Fruit fly (Drosophila melanogaster) whole organism, embryonic: ENCODE data around the gene Pgm1.

ENCODE experiments used
- Atf-2 ChIP-seq: fragments of 200-800 bp; sonication (Bioruptor generic); optimal IDR thresholded peaks from 2 replicates; lab custom pipeline; 2016; ENCODE audit warnings: missing biosample characterization, missing genetic modification characterization
- Atf3 ChIP-seq: fragments of 200-800 bp; sonication (Bioruptor generic); optimal IDR thresholded peaks from 3 replicates; lab custom pipeline; 2016; ENCODE audit warnings: missing biosample characterization, missing genetic modification characterization
- CG10209 ChIP-seq: fragments of 200-800 bp; sonication (Bioruptor generic); optimal IDR thresholded peaks from 3 replicates; lab custom pipeline; 2017; ENCODE audit warnings: missing biosample characterization, mild to moderate bottlenecking, missing genetic modification characterization, missing genetic modification reagents
- CG10654 ChIP-seq: fragments of 200-800 bp; sonication (Bioruptor generic); optimal IDR thresholded peaks from 2 replicates; lab custom pipeline; 2016; ENCODE audit warnings: missing biosample characterization, missing genetic modification characterization
- CG12299 ChIP-seq: fragments of 200-800 bp; sonication (Bioruptor generic); optimal IDR thresholded peaks from 2 replicates; lab custom pipeline; 2018; ENCODE audit warnings: missing biosample characterization, mild to moderate bottlenecking, missing genetic modification characterization
- CG12744 ChIP-seq: fragments of 200-800 bp; sonication (Bioruptor generic); optimal IDR thresholded peaks from 2 replicates; lab custom pipeline; 2016; ENCODE audit warnings: missing biosample characterization, missing genetic modification characterization
- CG13894 ChIP-seq: fragments of 200-800 bp; sonication (Bioruptor generic); optimal IDR thresholded peaks from 3 replicates; lab custom pipeline; 2018; ENCODE audit warnings: missing biosample characterization, mild to moderate bottlenecking, missing genetic modification characterization, moderate library complexity
- CG15011 ChIP-seq: fragments of 200-800 bp; sonication (Bioruptor generic); optimal IDR thresholded peaks from 3 replicates; lab custom pipeline; 2018; ENCODE audit warnings: missing biosample characterization, mild to moderate bottlenecking, missing genetic modification characterization
- CG1529 ChIP-seq: fragments of 200-800 bp; sonication (Bioruptor generic); optimal IDR thresholded peaks from 3 replicates; lab custom pipeline; 2018; ENCODE audit warnings: missing biosample characterization, missing genetic modification characterization
- CG15601 ChIP-seq: fragments of 200-800 bp; sonication (Bioruptor generic); optimal IDR thresholded peaks from 3 replicates; lab custom pipeline; 2019; ENCODE audit warnings: missing biosample characterization, mild to moderate bottlenecking, missing genetic modification characterization, moderate library complexity
- CG16813 ChIP-seq: fragments of 200-800 bp; sonication (Bioruptor generic); IDR thresholded peaks from 3 replicates; pipeline ENCODE4 v1.3.6; 2022; ENCODE audit warnings: missing biosample characterization, missing genetic modification characterization; ENCODE audit not compliant: partially characterized antibody
- CG17912 ChIP-seq: fragments of 200-800 bp; sonication (Bioruptor generic); optimal IDR thresholded peaks from 2 replicates; lab custom pipeline; 2018; ENCODE audit warnings: missing biosample characterization, mild to moderate bottlenecking, missing genetic modification characterization
- CG18599 ChIP-seq: fragments of 200-800 bp; sonication (Bioruptor generic); optimal IDR thresholded peaks from 3 replicates; lab custom pipeline; 2017; ENCODE audit warnings: missing biosample characterization, missing genetic modification characterization, mild to moderate bottlenecking, moderate library complexity, missing genetic modification reagents
- CG2120 ChIP-seq: fragments of 200-800 bp; sonication (Bioruptor generic); optimal IDR thresholded peaks from 3 replicates; lab custom pipeline; 2016; ENCODE audit warnings: missing biosample characterization, missing genetic modification characterization
- CG30431 ChIP-seq: fragments of 200-800 bp; sonication (Bioruptor generic); optimal IDR thresholded peaks from 2 replicates; lab custom pipeline; 2017; ENCODE audit warnings: missing biosample characterization, missing genetic modification characterization
- CG31224 ChIP-seq: fragments of 200-800 bp; sonication (Bioruptor generic); IDR thresholded peaks from 2 replicates; pipeline ENCODE4 v1.3.6; 2022; ENCODE audit warnings: missing biosample characterization, missing genetic modification characterization
- CG32532 ChIP-seq: fragments of 200-800 bp; sonication (Bioruptor generic); IDR thresholded peaks from 2 replicates; pipeline ENCODE4 v1.3.6; 2022; ENCODE audit warnings: missing biosample characterization, missing genetic modification characterization
- CG33213 ChIP-seq: fragments of 200-800 bp; sonication (Bioruptor generic); optimal IDR thresholded peaks from 3 replicates; lab custom pipeline; 2016; ENCODE audit warnings: missing biosample characterization, missing genetic modification characterization
- CG34224 ChIP-seq: fragments of 200-800 bp; sonication (Bioruptor generic); IDR thresholded peaks from 3 replicates; pipeline ENCODE4 v1.3.6; 2022; ENCODE audit warnings: missing biosample characterization, missing genetic modification characterization; ENCODE audit not compliant: partially characterized antibody
- CG4424 ChIP-seq: fragments of 200-800 bp; sonication (Bioruptor generic); optimal IDR thresholded peaks from 3 replicates; lab custom pipeline; 2016; ENCODE audit warnings: missing biosample characterization, missing genetic modification characterization
- CG4854 ChIP-seq: fragments of 200-800 bp; sonication (Bioruptor generic); optimal IDR thresholded peaks from 2 replicates; lab custom pipeline; 2016; ENCODE audit warnings: missing biosample characterization, missing genetic modification characterization, inconsistent platforms
- D ChIP-seq, 2 experiments: fragments of 200-800 bp in 1 of 2; fragments of >200 bp in 1 of 2; sonication (Bioruptor generic) in 1 of 2; optimal IDR thresholded peaks; 2 replicates in 1 of 2; 3 replicates in 1 of 2; lab custom pipeline; 2017; ENCODE audit warnings: mild to moderate bottlenecking in 1 of 2, missing biosample characterization in 1 of 2, missing genetic modification characterization in 1 of 2, missing genetic modification reagents in 1 of 2
- Doc3 ChIP-seq: fragments of 200-800 bp; sonication (Bioruptor generic); IDR thresholded peaks from 3 replicates; pipeline ENCODE4 v1.3.6; 2022; ENCODE audit warnings: missing biosample characterization, missing genetic modification characterization; ENCODE audit not compliant: partially characterized antibody
- Dp ChIP-seq: fragments of 200-800 bp; sonication (Bioruptor generic); optimal IDR thresholded peaks from 2 replicates; lab custom pipeline; 2018; ENCODE audit warnings: missing biosample characterization, mild to moderate bottlenecking, missing genetic modification characterization, moderate library complexity
- GATAe ChIP-seq: fragments of 200-800 bp; sonication (Bioruptor generic); conservative IDR thresholded peaks from 2 replicates; pipeline ENCODE4 v1.3.6; 2022; ENCODE audit warnings: missing biosample characterization, missing genetic modification characterization
- Hmx ChIP-seq: fragments of 200-800 bp; sonication (Bioruptor generic); optimal IDR thresholded peaks from 2 replicates; lab custom pipeline; 2016; ENCODE audit warnings: missing biosample characterization, missing genetic modification characterization
- Jarid2 ChIP-seq: fragments of 200-800 bp; sonication (Bioruptor generic); optimal IDR thresholded peaks from 3 replicates; lab custom pipeline; 2017; ENCODE audit warnings: mild to moderate bottlenecking, missing biosample characterization, missing genetic modification reagents, missing genetic modification characterization
- Mes4 ChIP-seq: fragments of 200-800 bp; sonication (Bioruptor generic); optimal IDR thresholded peaks from 2 replicates; lab custom pipeline; 2016; ENCODE audit warnings: missing biosample characterization, missing genetic modification characterization
- Myb ChIP-seq: fragments of 200-800 bp; sonication (Bioruptor generic); optimal IDR thresholded peaks from 2 replicates; lab custom pipeline; 2016; ENCODE audit warnings: missing biosample characterization, missing genetic modification characterization
- Oli ChIP-seq: fragments of 200-800 bp; sonication (Bioruptor generic); optimal IDR thresholded peaks from 2 replicates; lab custom pipeline; 2018; ENCODE audit warnings: missing biosample characterization, mild to moderate bottlenecking, missing genetic modification characterization, moderate library complexity
- Rx ChIP-seq: fragments of 200-800 bp; sonication (Bioruptor generic); IDR thresholded peaks from 2 replicates; pipeline ENCODE4 v1.3.6; 2022; ENCODE audit warnings: missing biosample characterization, missing genetic modification characterization
- Sry-δ ChIP-seq: fragments of 200-800 bp; sonication (Bioruptor generic); optimal IDR thresholded peaks from 2 replicates; lab custom pipeline; 2016; ENCODE audit warnings: missing biosample characterization, missing genetic modification characterization
- Taf1 ChIP-seq: fragments of 200-800 bp; sonication (Bioruptor generic); IDR thresholded peaks from 2 replicates; pipeline ENCODE4 v1.3.6; 2022; ENCODE audit warnings: missing biosample characterization, missing genetic modification characterization
- Trl ChIP-seq, 3 experiments: fragments of >200 bp in 2 of 3; fragments of 200-800 bp in 1 of 3; sonication (Bioruptor generic) in 1 of 3; optimal IDR thresholded peaks; 2 replicates in 1 of 3; 3 replicates in 2 of 3; lab custom pipeline; 2016 to 2017; ENCODE audit warnings: missing biosample characterization in 1 of 3, missing genetic modification characterization in 1 of 3
- al ChIP-seq: fragments of 200-800 bp; sonication (Bioruptor generic); IDR thresholded peaks from 2 replicates; pipeline ENCODE4 v1.3.6; 2022; ENCODE audit warnings: missing biosample characterization, missing genetic modification characterization
- chm ChIP-seq: fragments of 200-800 bp; sonication (Bioruptor generic); IDR thresholded peaks from 2 replicates; pipeline ENCODE4 v1.3.6; 2022; ENCODE audit warnings: missing biosample characterization, missing genetic modification characterization
- dan ChIP-seq: fragments of 200-800 bp; sonication (Bioruptor generic); IDR thresholded peaks from 2 replicates; pipeline ENCODE4 v1.3.6; 2022; ENCODE audit warnings: missing biosample characterization, missing genetic modification characterization
- emc ChIP-seq: fragments of 200-800 bp; sonication (Bioruptor generic); optimal IDR thresholded peaks from 2 replicates; lab custom pipeline; 2016; ENCODE audit warnings: missing biosample characterization, missing genetic modification characterization
- inv ChIP-seq: fragments of 200-800 bp; sonication (Bioruptor generic); IDR thresholded peaks from 2 replicates; pipeline ENCODE4 v1.3.6; 2022; ENCODE audit warnings: missing biosample characterization, missing genetic modification characterization; ENCODE audit not compliant: partially characterized antibody
- jigr1 ChIP-seq: fragments of 200-800 bp; sonication (Bioruptor generic); IDR thresholded peaks from 3 replicates; pipeline ENCODE4 v1.3.6; 2022; ENCODE audit warnings: missing biosample characterization, missing genetic modification characterization
- kni ChIP-seq: fragments of 200-800 bp; sonication (Bioruptor generic); optimal IDR thresholded peaks from 3 replicates; lab custom pipeline; 2017; ENCODE audit warnings: mild to moderate bottlenecking, missing biosample characterization, missing genetic modification reagents, missing genetic modification characterization
- lilli ChIP-seq: fragments of 200-800 bp; sonication (Bioruptor generic); optimal IDR thresholded peaks from 3 replicates; lab custom pipeline; 2016; ENCODE audit warnings: missing biosample characterization, missing genetic modification characterization
- mam ChIP-seq: fragments of 200-800 bp; sonication (Bioruptor generic); optimal IDR thresholded peaks from 3 replicates; lab custom pipeline; 2016; ENCODE audit warnings: missing biosample characterization, missing genetic modification characterization
- run ChIP-seq: fragments of 200-800 bp; sonication (Bioruptor generic); optimal IDR thresholded peaks from 3 replicates; lab custom pipeline; 2018; ENCODE audit warnings: missing biosample characterization, mild to moderate bottlenecking, missing genetic modification characterization
- scrt ChIP-seq: fragments of 200-800 bp; sonication (Bioruptor generic); optimal IDR thresholded peaks from 2 replicates; lab custom pipeline; 2018; ENCODE audit warnings: missing biosample characterization, mild to moderate bottlenecking, missing genetic modification characterization, moderate library complexity
- sisA ChIP-seq: fragments of 200-800 bp; sonication (Bioruptor generic); IDR thresholded peaks from 2 replicates; pipeline ENCODE4 v1.3.6; 2022; ENCODE audit warnings: missing biosample characterization, missing genetic modification characterization
- tap ChIP-seq: fragments of 200-800 bp; optimal IDR thresholded peaks from 3 replicates; lab custom pipeline; 2019; ENCODE audit warnings: missing biosample characterization, mild to moderate bottlenecking, missing genetic modification characterization, moderate library complexity
- vfl ChIP-seq: fragments of 200-800 bp; sonication (Bioruptor generic); optimal IDR thresholded peaks from 2 replicates; lab custom pipeline; 2016; ENCODE audit warnings: missing biosample characterization, missing genetic modification characterization

The Pgm1 gene

dm6 chr3L:16113607-16114337, 14.6 kb downstream of the Pgm1 start (continued):
- TF ChIP-seq CG16813 (GFP tag; lab: Robert Waterston, UW), result peak; percentile 70
- peak; percentile 88 for TF ChIP-seq CG32532
- TF ChIP-seq vfl (GFP tag; lab: Kevin White, UChicago), result peak; percentile 85
- peak; percentile 72 for TF ChIP-seq sisA (GFP tag; lab: Robert Waterston, UW)
- 0 out of 3 replicates have a peak, but pooled peaks have one; percentile 36 for TF ChIP-seq jigr1 (GFP tag; lab: Robert Waterston, UW)
- TF ChIP-seq CG10654 (GFP tag; lab: Kevin White, UChicago), result peak; percentile 77
- TF ChIP-seq lilli (GFP tag; lab: Kevin White, UChicago), result peak; percentile 94
- TF ChIP-seq Hmx (GFP tag; lab: Kevin White, UChicago), result peak; percentile 68
- no peak for TF ChIP-seq CG17912
- TF ChIP-seq Jarid2, result no peak
- TF ChIP-seq CG34224 (GFP tag; lab: Robert Waterston, UW), result peak; percentile 53
- TF ChIP-seq run, result peak; percentile 51
- no peak for TF ChIP-seq CG18599
- TF ChIP-seq Trl (optimal IDR thresholded peaks at IDR 0.05; lab: Kevin White, UChicago), result no peak
- peak; percentile 84 for TF ChIP-seq Trl (GFP tag; optimal IDR thresholded peaks at IDR 0.05; lab: Kevin White, UChicago)
- TF ChIP-seq CG31224 (GFP tag; lab: Robert Waterston, UW), result peak; percentile 48; the same call in 1 of the 2 replicates
- peak; percentile 78 for TF ChIP-seq scrt
- no peak for TF ChIP-seq CG15011 (GFP tag; lab: Kevin White, UChicago)
- TF ChIP-seq Rx (GFP tag; lab: Robert Waterston, UW), result peak; percentile 67; the same call in 1 of the 2 replicates
- TF ChIP-seq chm (GFP tag; lab: Robert Waterston, UW), result peak; percentile 88
- TF ChIP-seq CG33213 (GFP tag; lab: Kevin White, UChicago), result peak; percentile 85
- no peak for TF ChIP-seq CG13894 (tag; lab: Kevin White, UChicago)
- TF ChIP-seq Atf-2 (GFP tag; lab: Kevin White, UChicago), result peak; percentile 73
- TF ChIP-seq al (GFP tag; lab: Robert Waterston, UW), result peak; percentile 71
- TF ChIP-seq Doc3 (GFP tag; lab: Robert Waterston, UW), result peak; percentile 48; the same call in 1 of the 3 replicates
- peak; percentile 76 for TF ChIP-seq emc (GFP tag; lab: Kevin White, UChicago)
- TF ChIP-seq Taf1 (GFP tag; lab: Robert Waterston, UW), result peak; percentile 22; the same call in 1 of the 2 replicates
- TF ChIP-seq Oli (tag; lab: Kevin White, UChicago), result peak; percentile 65
- TF ChIP-seq Atf3 (GFP tag; lab: Kevin White, UChicago), result peak; percentile 48
- TF ChIP-seq Dp (GFP tag; lab: Kevin White, UChicago), result peak; percentile 51
- TF ChIP-seq mam (GFP tag; lab: Kevin White, UChicago), result peak; percentile 91
- peak; percentile 73 for TF ChIP-seq Sry-δ (GFP tag; lab: Kevin White, UChicago)
- no peak for TF ChIP-seq D (optimal IDR thresholded peaks at IDR 0.05; lab: Kevin White, UChicago)
- TF ChIP-seq D (GFP tag; optimal IDR thresholded peaks at IDR 0.05; lab: Kevin White, UChicago), result peak; percentile 58
- no peak for TF ChIP-seq tap (tag; lab: Kevin White, UChicago)
- TF ChIP-seq Mes4 (GFP tag; lab: Kevin White, UChicago), result peak; percentile 80
- peak; percentile 71 for TF ChIP-seq CG4424 (GFP tag; lab: Kevin White, UChicago)
- no peak for TF ChIP-seq dan (GFP tag; lab: Robert Waterston, UW)
- TF ChIP-seq kni (GFP tag; lab: Kevin White, UChicago), result peak; percentile 99
- TF ChIP-seq CG15601 (tag; lab: Kevin White, UChicago), result peak; percentile 70
- no peak for TF ChIP-seq GATAe
- TF ChIP-seq inv, result peak; percentile 52
- peak; percentile 84 for TF ChIP-seq CG10209 (GFP tag; lab: Kevin White, UChicago)
- peak; percentile 55 for TF ChIP-seq CG4854
- TF ChIP-seq CG1529 (GFP tag; lab: Kevin White, UChicago), result no peak
- TF ChIP-seq CG12299 (tag; lab: Kevin White, UChicago), result no peak
- peak; percentile 33 for TF ChIP-seq Myb (GFP tag; lab: Kevin White, UChicago)
- peak; percentile 57 for TF ChIP-seq CG30431 (GFP tag; lab: Kevin White, UChicago)
- TF ChIP-seq CG12744 (GFP tag; lab: Kevin White, UChicago), result peak; percentile 61
- peak; percentile 93 for TF ChIP-seq CG2120 (GFP tag; lab: Kevin White, UChicago)
